Fruit fly (Drosophila melanogaster): Measurements from ENCODE around the gene mys.

mys gene

DNA sequence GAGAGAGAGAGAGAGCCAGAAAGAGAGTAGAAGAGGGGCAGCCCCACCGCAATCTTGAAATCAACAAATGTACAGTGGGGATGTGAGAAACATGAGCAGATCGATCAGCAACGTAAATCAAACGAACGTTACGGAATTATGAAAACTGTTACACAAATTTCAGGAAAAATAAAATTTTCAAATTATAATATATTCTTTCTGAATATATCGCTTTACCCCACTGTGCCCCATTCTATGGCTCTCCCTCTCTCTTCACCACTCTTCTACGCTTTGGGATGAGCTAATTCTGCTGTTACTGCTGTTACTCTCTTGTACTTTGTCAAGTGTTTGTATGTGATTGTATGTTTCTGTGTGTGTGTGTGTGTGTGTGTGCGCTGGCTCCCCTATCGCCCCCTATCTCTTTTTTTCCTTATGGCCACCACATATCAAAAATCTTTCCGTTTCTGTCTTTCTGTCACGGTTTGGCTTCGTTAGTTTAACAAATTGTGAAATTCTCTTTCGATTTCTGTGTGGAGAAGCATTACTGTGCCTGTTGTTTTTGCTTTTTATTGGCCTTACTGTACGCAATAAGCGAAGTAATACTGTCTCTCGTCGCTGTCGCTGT, 29.7 kb downstream of the mys start (continued):
- peak in 1 of 2 experiments; percentile 15 for TF ChIP-seq insv (GFP tag; optimal IDR thresholded peaks at IDR 0.05)
- TF ChIP-seq CG17361 (GFP tag; IDR thresholded peaks at IDR 0.05): peak; percentile 95
- peak; percentile 99 for TF ChIP-seq vvl (GFP tag; IDR thresholded peaks at IDR 0.05)
- TF ChIP-seq knrl (GFP tag; IDR thresholded peaks at IDR 0.05; ENCODE audit: partially characterized antibody): peak; percentile 48; the same call in 2 of the 3 replicates
- TF ChIP-seq CG12659 (GFP tag; optimal IDR thresholded peaks at IDR 0.05): peak; percentile 97
- peak; percentile 99 for TF ChIP-seq sob (GFP tag; IDR thresholded peaks at IDR 0.05)
- TF ChIP-seq wek (GFP tag; optimal IDR thresholded peaks at IDR 0.05): peak; percentile 78
- TF ChIP-seq CG6175 (GFP tag; IDR thresholded peaks at IDR 0.05): peak; percentile 96
- TF ChIP-seq Gsc (GFP tag; IDR thresholded peaks at IDR 0.05): peak; percentile 91
- TF ChIP-seq stc (GFP tag; IDR thresholded peaks at IDR 0.05): peak; percentile 99
- no peak for TF ChIP-seq pfk (GFP tag; optimal IDR thresholded peaks at IDR 0.05)
- peak; percentile 97 for TF ChIP-seq Oaz (GFP tag; IDR thresholded peaks at IDR 0.05)
- TF ChIP-seq twi (tag; optimal IDR thresholded peaks at IDR 0.05): peak; percentile 72
- TF ChIP-seq Tbp (GFP tag; optimal IDR thresholded peaks at IDR 0.05): no peak
- peak; percentile 90 for TF ChIP-seq CG9817 (tag; optimal IDR thresholded peaks at IDR 0.05)
- peak; percentile 96 for TF ChIP-seq CG17612 (GFP tag; IDR thresholded peaks at IDR 0.05)
- TF ChIP-seq tll (GFP tag; optimal IDR thresholded peaks at IDR 0.05): no peak
- peak; percentile 93 for TF ChIP-seq Hr3 (GFP tag; optimal IDR thresholded peaks at IDR 0.05)
- TF ChIP-seq dimm (GFP tag; IDR thresholded peaks at IDR 0.05): peak; percentile 94
- TF ChIP-seq nerfin-1 (tag; optimal IDR thresholded peaks at IDR 0.05): peak; percentile 88
- TF ChIP-seq gce (GFP tag; IDR thresholded peaks at IDR 0.05): peak; percentile 98
- TF ChIP-seq CG12299 (tag; optimal IDR thresholded peaks at IDR 0.05): peak; percentile 93
- peak; percentile 67 for TF ChIP-seq disco-r (GFP tag; optimal IDR thresholded peaks at IDR 0.05)
- TF ChIP-seq abd-A (tag; optimal IDR thresholded peaks at IDR 0.05): peak; percentile 82
- peak; percentile 77 for TF ChIP-seq CG17186 (GFP tag; optimal IDR thresholded peaks at IDR 0.05)
- TF ChIP-seq CG12744 (GFP tag; optimal IDR thresholded peaks at IDR 0.05): peak; percentile 83
- TF ChIP-seq CG2202 (tag; optimal IDR thresholded peaks at IDR 0.05): peak; percentile 92
- no peak for TF ChIP-seq HLHmδ (GFP tag; optimal IDR thresholded peaks at IDR 0.05)
- no peak for TF ChIP-seq mld (GFP tag; IDR thresholded peaks at IDR 0.05; ENCODE audit: partially characterized antibody)
- peak; percentile 95 for TF ChIP-seq CG12071 (GFP tag; optimal IDR thresholded peaks at IDR 0.05)
- TF ChIP-seq ewg (GFP tag; optimal IDR thresholded peaks at IDR 0.05): peak; percentile 93
- peak; percentile 87 for TF ChIP-seq CG18011 (GFP tag; optimal IDR thresholded peaks at IDR 0.05)
- TF ChIP-seq Neu2 (GFP tag; optimal IDR thresholded peaks at IDR 0.05; ENCODE audit: borderline replicate concordance): no peak
- peak; percentile 94 for TF ChIP-seq CG1233 (GFP tag; optimal IDR thresholded peaks at IDR 0.05)
- peak; percentile 98 for TF ChIP-seq B-H1 (GFP tag; IDR thresholded peaks at IDR 0.05)
- TF ChIP-seq ro (GFP tag; IDR thresholded peaks at IDR 0.05): peak; percentile 95
- peak; percentile 9 for TF ChIP-seq kni (GFP tag; optimal IDR thresholded peaks at IDR 0.05)
- TF ChIP-seq lilli (GFP tag; optimal IDR thresholded peaks at IDR 0.05): peak; percentile 97
- TF ChIP-seq chn (GFP tag; optimal IDR thresholded peaks at IDR 0.05): peak; percentile 89
- TF ChIP-seq CG31365 (tag; optimal IDR thresholded peaks at IDR 0.05): peak; percentile 88
- peak; percentile 86 for TF ChIP-seq CG33213 (GFP tag; optimal IDR thresholded peaks at IDR 0.05)
- peak; percentile 96 for TF ChIP-seq CG6854 (GFP tag; optimal IDR thresholded peaks at IDR 0.05)
- TF ChIP-seq hbn (GFP tag; IDR thresholded peaks at IDR 0.05; ENCODE audit: partially characterized antibody): no peak
- TF ChIP-seq CG12942 (GFP tag; optimal IDR thresholded peaks at IDR 0.05): peak; percentile 95
- peak; percentile 68 for TF ChIP-seq ac (GFP tag; optimal IDR thresholded peaks at IDR 0.05)
- TF ChIP-seq CG4424 (GFP tag; optimal IDR thresholded peaks at IDR 0.05): peak; percentile 96
- peak; percentile 88 for TF ChIP-seq CG10543 (GFP tag; optimal IDR thresholded peaks at IDR 0.05)
- TF ChIP-seq CG10959 (GFP tag; IDR thresholded peaks at IDR 0.05): peak; percentile 95
- TF ChIP-seq CG10147 (GFP tag; optimal IDR thresholded peaks at IDR 0.05): peak; percentile 95
